Fruit fly (Drosophila melanogaster) whole organism, embryonic: ENCODE data around the gene CG2685.

Experiments
- CG11398 ChIP-seq: fragments of 200-800 bp; sonication (Bioruptor generic); optimal IDR thresholded peaks from 2 replicates; lab custom pipeline; 2016; ENCODE audit warnings: missing biosample characterization, missing genetic modification characterization
- CG31365 ChIP-seq: fragments of 200-800 bp; sonication (Bioruptor generic); optimal IDR thresholded peaks from 2 replicates; lab custom pipeline; 2018; ENCODE audit warnings: missing biosample characterization, mild to moderate bottlenecking, missing genetic modification characterization
- CG3726 ChIP-seq: fragments of 200-800 bp; sonication (Bioruptor generic); IDR thresholded peaks from 3 replicates; pipeline ENCODE4, ENCODE4 v1.3.6; 2022; ENCODE audit warnings: missing biosample characterization, missing genetic modification characterization
- CG8281 ChIP-seq: fragments of 200-800 bp; sonication (Bioruptor generic); optimal IDR thresholded peaks from 2 replicates; lab custom pipeline; 2018; ENCODE audit warnings: missing biosample characterization, mild to moderate bottlenecking, missing genetic modification characterization, moderate library complexity
- CG8290 ChIP-seq, 3 experiments: fragments of 200-800 bp; sonication (Bioruptor generic); optimal IDR thresholded peaks; 2 replicates each; lab custom pipeline; 2016 to 2019; ENCODE audit warnings: missing biosample characterization in 3 of 3, missing genetic modification characterization in 3 of 3, mild to moderate bottlenecking in 2 of 3, moderate library complexity in 1 of 3
- Hsf ChIP-seq: fragments of 200-800 bp; sonication (Bioruptor generic); optimal IDR thresholded peaks from 3 replicates; lab custom pipeline; 2016; ENCODE audit warnings: missing biosample characterization, missing genetic modification characterization
- Lim3 ChIP-seq: fragments of 200-800 bp; sonication (Bioruptor generic); IDR thresholded peaks from 2 replicates; pipeline ENCODE4 v1.3.6; 2022; ENCODE audit warnings: missing biosample characterization, missing genetic modification characterization
- caup ChIP-seq: fragments of 200-800 bp; sonication (Bioruptor generic); optimal IDR thresholded peaks from 3 replicates; lab custom pipeline; 2017; ENCODE audit warnings: missing biosample characterization, mild to moderate bottlenecking, missing genetic modification characterization, moderate library complexity; ENCODE audit not compliant: severe bottlenecking
- corto ChIP-seq: fragments of 200-800 bp; sonication (Bioruptor generic); optimal IDR thresholded peaks from 2 replicates; lab custom pipeline; 2016; ENCODE audit warnings: missing biosample characterization, mild to moderate bottlenecking, missing genetic modification characterization, moderate library complexity
- pan ChIP-seq, 4 experiments: fragments of >200 bp in 3 of 4; fragments of 200-800 bp in 1 of 4; sonication (Bioruptor generic) in 1 of 4; optimal IDR thresholded peaks in 3 of 4; IDR thresholded peaks in 1 of 4; 2 replicates each; pipeline versions ENCODE4 v1.3.6 to Lab custom; 2017 to 2022; ENCODE audit warnings: missing biosample characterization in 2 of 4, missing genetic modification characterization in 2 of 4, mixed read lengths in 1 of 4
- so ChIP-seq: fragments of 200-800 bp; sonication (Bioruptor generic); IDR thresholded peaks from 3 replicates; pipeline ENCODE4 v1.3.6; 2022; ENCODE audit warnings: missing biosample characterization, missing genetic modification characterization

DNA sequence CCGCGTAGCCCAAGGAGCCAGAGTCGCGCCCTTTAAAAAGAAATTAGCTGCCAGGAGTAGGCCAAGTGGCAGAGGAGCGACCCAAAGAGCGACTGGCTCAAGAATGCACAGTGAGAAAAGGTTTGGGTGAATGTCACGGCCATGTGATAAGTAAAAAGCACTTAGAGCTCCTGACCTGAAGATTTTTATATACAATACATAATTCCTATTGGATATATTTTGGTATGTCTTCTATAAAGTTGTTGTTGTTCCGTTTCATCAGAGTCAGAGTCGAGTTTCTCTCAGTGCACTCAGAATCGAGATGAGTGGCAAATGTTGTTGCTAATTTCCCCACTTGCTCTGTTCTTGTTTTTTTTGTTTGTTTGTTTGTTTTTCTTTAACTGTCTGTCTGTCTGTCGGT is 47.4 kb upstream of the CG2685 start:
- TF ChIP-seq caup (no peak), CG8290 (GFP tag; optimal IDR thresholded peaks at IDR 0.05; lab: Kevin White, UChicago) (no peak), CG8290 (tag; optimal IDR thresholded peaks at IDR 0.05; lab: Kevin White, UChicago) (no peak), CG8281 (no peak), Hsf (GFP tag; lab: Kevin White, UChicago) (no peak), CG11398 (no peak), corto (no peak), so (GFP tag; lab: Robert Waterston, UW) (no peak), pan (optimal IDR thresholded peaks at IDR 0.05; lab: Kevin White, UChicago) (no peak), pan (GFP tag; optimal IDR thresholded peaks at IDR 0.05 in 1 of 2, IDR thresholded peaks at IDR 0.05 in 1 of 2) (no peak), CG31365 (tag; lab: Kevin White, UChicago) (no peak), Lim3 (GFP tag; lab: Robert Waterston, UW) (no peak), CG3726 (GFP tag; lab: Robert Waterston, UW) (no peak)
